Fruit fly (Drosophila melanogaster): ENCODE results near the gene UQCR-14L.

UQCR-14L gene

DNA sequence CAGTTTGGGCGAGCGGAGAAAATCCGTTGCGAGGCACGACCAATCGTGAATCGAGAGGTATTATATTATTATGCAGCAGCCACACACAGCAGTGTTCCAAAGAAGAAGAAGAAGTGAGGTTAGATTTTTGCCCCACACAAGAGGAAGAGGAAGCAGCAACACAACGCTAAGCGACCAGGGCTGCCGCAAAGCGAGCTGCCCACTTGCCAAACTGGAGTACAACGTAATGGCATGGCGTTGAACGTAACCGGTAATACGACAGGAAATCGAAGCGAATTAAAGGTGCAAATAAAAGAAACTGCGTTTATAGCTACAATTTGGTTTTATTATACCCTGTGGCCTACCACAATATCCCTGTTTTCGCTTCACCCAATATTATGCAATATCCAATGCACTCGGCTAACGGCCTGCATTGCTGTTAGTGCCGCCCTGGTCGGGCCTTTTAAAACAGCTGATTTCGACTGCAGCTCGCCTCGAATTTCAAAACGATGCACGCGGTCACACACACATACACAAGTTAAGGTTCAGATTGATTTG lies 41.7 kb downstream of the UQCR-14L start (continued):
- TF ChIP-seq Blimp-1 (GFP tag; optimal IDR thresholded peaks at IDR 0.05) (no peak), Gug (GFP tag; IDR thresholded peaks at IDR 0.05) (peak; percentile 66), achi (GFP tag; optimal IDR thresholded peaks at IDR 0.05) (peak; percentile 72), Hr4 (GFP tag; optimal IDR thresholded peaks at IDR 0.05) (peak; percentile 76), Eip75B (GFP tag; optimal IDR thresholded peaks at IDR 0.05) (peak; percentile 67), fd59A (GFP tag; optimal IDR thresholded peaks at IDR 0.05) (peak; percentile 65), Hr38 (GFP tag; optimal IDR thresholded peaks at IDR 0.05) (no peak), Lpt (GFP tag; optimal IDR thresholded peaks at IDR 0.05) (peak; percentile 45), CG7368 (GFP tag; optimal IDR thresholded peaks at IDR 0.05) (peak; percentile 65), CG34406 (GFP tag; optimal IDR thresholded peaks at IDR 0.05) (peak; percentile 60), CG15336 (GFP tag; IDR thresholded peaks at IDR 0.05) (peak; percentile 32; the same call in 1 of the 2 replicates), fkh (GFP tag; optimal IDR thresholded peaks at IDR 0.05) (peak; percentile 63), CG32006 (GFP tag; optimal IDR thresholded peaks at IDR 0.05) (peak; percentile 67), lz (GFP tag; optimal IDR thresholded peaks at IDR 0.05) (peak; percentile 84), CG11902 (GFP tag; optimal IDR thresholded peaks at IDR 0.05) (peak; percentile 53), Ets21C (GFP tag; optimal IDR thresholded peaks at IDR 0.05) (peak; percentile 81), CG11762 (GFP tag; optimal IDR thresholded peaks at IDR 0.05; ENCODE audit: insufficient read depth) (peak; percentile 54), CG6792 (GFP tag; optimal IDR thresholded peaks at IDR 0.05) (peak; percentile 71)

DNA sequence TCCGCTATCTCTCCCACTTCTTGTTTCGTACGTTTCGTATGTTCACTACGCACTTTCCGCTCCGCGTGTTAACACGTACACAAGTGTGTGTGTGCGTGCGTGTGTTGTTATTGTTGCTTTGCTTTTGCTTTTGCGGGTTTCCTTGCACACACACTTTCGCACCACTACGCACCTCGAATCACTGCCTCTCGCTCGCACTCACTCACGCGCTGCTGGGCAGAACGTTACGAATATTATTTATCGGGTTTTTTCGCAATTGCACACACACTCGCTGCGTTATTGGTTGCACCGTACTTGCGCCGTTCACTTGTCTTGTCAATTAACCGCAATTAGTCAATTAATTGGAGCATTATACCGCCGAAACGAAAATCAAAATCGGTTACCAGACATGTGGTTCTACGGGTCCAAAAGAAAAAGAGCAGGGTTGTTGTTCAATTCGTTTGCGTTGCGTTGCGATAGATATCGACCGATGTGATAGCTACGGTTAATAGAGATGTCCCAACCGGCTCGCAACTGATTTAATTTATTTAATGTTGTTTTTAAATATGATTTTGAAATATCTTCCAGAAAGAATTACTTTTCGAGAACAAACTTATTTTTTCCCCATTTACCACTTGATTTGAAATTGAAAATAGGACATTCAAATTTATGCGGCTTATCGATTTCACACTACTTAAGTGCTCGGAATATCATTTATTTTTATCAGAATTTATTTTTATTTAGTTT lies 42.4 kb downstream of the UQCR-14L start, which contains the start of gene larp:
larp (minus strand) TSS at position 395 of the 726 bp plus-strand sequence.
- no peak for TF ChIP-seq spab (GFP tag; optimal IDR thresholded peaks at IDR 0.05)
- peak; percentile 49 for TF ChIP-seq CG32006 (GFP tag; optimal IDR thresholded peaks at IDR 0.05)
- TF ChIP-seq fd59A (GFP tag; optimal IDR thresholded peaks at IDR 0.05) = no peak
- peak; percentile 55 for TF ChIP-seq OdsH (GFP tag; optimal IDR thresholded peaks at IDR 0.05)
- TF ChIP-seq dac (GFP tag; optimal IDR thresholded peaks at IDR 0.05) = no peak
- peak; percentile 65 for TF ChIP-seq Ets21C (GFP tag; optimal IDR thresholded peaks at IDR 0.05)
- peak; percentile 32 for TF ChIP-seq Sox15 (GFP tag; optimal IDR thresholded peaks at IDR 0.05)
- 0 out of 2 replicates have a peak, but pooled peaks have one; percentile 12 for TF ChIP-seq Gug (GFP tag; IDR thresholded peaks at IDR 0.05)
- TF ChIP-seq net (GFP tag; optimal IDR thresholded peaks at IDR 0.05) = peak; percentile 2
- TF ChIP-seq Eip75B (GFP tag; optimal IDR thresholded peaks at IDR 0.05) = peak; percentile 37
- TF ChIP-seq CG34406 (GFP tag; optimal IDR thresholded peaks at IDR 0.05) = peak; percentile 36
- no peak for TF ChIP-seq CG7368 (GFP tag; optimal IDR thresholded peaks at IDR 0.05)
- peak; percentile 40 for TF ChIP-seq achi (GFP tag; optimal IDR thresholded peaks at IDR 0.05)
- TF ChIP-seq CG3919 (GFP tag; optimal IDR thresholded peaks at IDR 0.05) = no peak
- TF ChIP-seq pdm3 (GFP tag; optimal IDR thresholded peaks at IDR 0.05) = peak; percentile 62
- peak; percentile 54 for TF ChIP-seq acj6 (GFP tag; optimal IDR thresholded peaks at IDR 0.05)
- TF ChIP-seq CG16779 (tag; optimal IDR thresholded peaks at IDR 0.05) = no peak
- TF ChIP-seq ss (GFP tag; optimal IDR thresholded peaks at IDR 0.05) = no peak
- peak; percentile 55 for TF ChIP-seq Sox14 (GFP tag; optimal IDR thresholded peaks at IDR 0.05)
- no peak for TF ChIP-seq dsx (GFP tag; optimal IDR thresholded peaks at IDR 0.05; ENCODE audit: poor library complexity, severe bottlenecking)
- no peak for TF ChIP-seq CG6276 (GFP tag; optimal IDR thresholded peaks at IDR 0.05)
- peak; percentile 66 for TF ChIP-seq lz (GFP tag; optimal IDR thresholded peaks at IDR 0.05)
- TF ChIP-seq fkh (GFP tag; optimal IDR thresholded peaks at IDR 0.05) = no peak
- no peak; the same call in 1 of the 2 replicates for TF ChIP-seq CG11294 (GFP tag; IDR thresholded peaks at IDR 0.05)
- TF ChIP-seq CG8632 (GFP tag; optimal IDR thresholded peaks at IDR 0.05) = no peak
- peak; percentile 50 for TF ChIP-seq topi (GFP tag; optimal IDR thresholded peaks at IDR 0.05)
- TF ChIP-seq svp (GFP tag) = peak; percentile 80
- peak; percentile 50; the same call in 1 of the 3 replicates for TF ChIP-seq CG6163 (GFP tag; IDR thresholded peaks at IDR 0.05)
- peak; percentile 58 for TF ChIP-seq Met (GFP tag; optimal IDR thresholded peaks at IDR 0.05)
- peak; percentile 34 for TF ChIP-seq CG11902 (GFP tag; optimal IDR thresholded peaks at IDR 0.05)
- TF ChIP-seq eg (GFP tag; IDR thresholded peaks at IDR 0.05) = peak; percentile 65
- TF ChIP-seq Eip78C (GFP tag) = peak; percentile 59
- peak; percentile 27 for TF ChIP-seq CG10669 (GFP tag; optimal IDR thresholded peaks at IDR 0.05)
- TF ChIP-seq CG8119 (GFP tag; IDR thresholded peaks at IDR 0.05) = no peak
- no peak for TF ChIP-seq CG4318 (GFP tag; optimal IDR thresholded peaks at IDR 0.05)
- peak; percentile 45 for TF ChIP-seq cyc (GFP tag; optimal IDR thresholded peaks at IDR 0.05)
- TF ChIP-seq salr (GFP tag; optimal IDR thresholded peaks at IDR 0.05) = peak in 1 of 2 experiments; percentile 38
- TF ChIP-seq vri (GFP tag; optimal IDR thresholded peaks at IDR 0.05) = no peak
- TF ChIP-seq Sox102F (GFP tag; optimal IDR thresholded peaks at IDR 0.05) = peak; percentile 14
- TF ChIP-seq Smox (GFP tag; optimal IDR thresholded peaks at IDR 0.05) = peak; percentile 60
